Fruit fly (Drosophila melanogaster) whole organism: ENCODE data around the gene CG32023.

Experiments
- CG8478 ChIP-seq: fragments of >200 bp; optimal IDR thresholded peaks from 2 replicates; lab custom pipeline; 2018; ENCODE audit warnings: inconsistent platforms
- Dll ChIP-seq: fragments of >200 bp; optimal IDR thresholded peaks from 2 replicates; lab custom pipeline; 2017
- EcR ChIP-seq, 2 experiments: fragments of >200 bp; optimal IDR thresholded peaks; 2 replicates each; lab custom pipeline; 2017; ENCODE audit warnings: missing biosample characterization in 2 of 2, missing genetic modification characterization in 2 of 2, missing genetic modification reagents in 2 of 2
- pan ChIP-seq: fragments of >200 bp; optimal IDR thresholded peaks from 2 replicates; lab custom pipeline; 2017
- psq ChIP-seq: fragments of >200 bp; optimal IDR thresholded peaks from 2 replicates; lab custom pipeline; 2017
- usp ChIP-seq: fragments of >200 bp; optimal IDR thresholded peaks from 2 replicates; lab custom pipeline; 2017; ENCODE audit warnings: missing biosample characterization, missing genetic modification characterization, mixed read lengths

The CG32023 gene

DNA sequence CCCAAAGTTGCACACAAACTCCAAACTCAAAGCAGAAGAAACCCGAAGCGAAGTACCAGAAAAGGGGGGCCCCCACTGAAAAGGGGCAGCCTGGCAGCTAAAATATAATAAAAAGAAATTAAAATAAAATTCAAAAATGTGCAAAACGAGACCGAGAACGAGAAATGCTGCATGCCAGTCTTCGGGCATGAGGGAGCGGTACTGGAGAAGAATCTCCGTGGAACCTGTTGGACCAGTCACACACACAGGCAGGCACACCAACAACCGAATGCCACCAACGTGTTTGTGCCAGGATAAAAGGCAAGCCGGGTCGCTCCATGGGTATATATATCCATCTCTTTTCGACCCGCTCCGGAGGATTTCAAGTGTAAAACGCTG, 21.0 kb upstream of the CG32023 start:
- TF ChIP-seq usp (GFP tag; lab: Kevin White, UChicago) (no peak), pan (no peak), Dll (lab: Kevin White, UChicago) (no peak), EcR (GFP tag; optimal IDR thresholded peaks at IDR 0.05; lab: Kevin White, UChicago) (no peak), psq (no peak), CG8478 (lab: Kevin White, UChicago) (no peak)

- TF ChIP-seq EcR (GFP tag; optimal IDR thresholded peaks at IDR 0.05; lab: Kevin White, UChicago) (no peak), psq (no peak), CG8478 (lab: Kevin White, UChicago) (no peak), Dll (lab: Kevin White, UChicago) (no peak), pan (no peak), usp (GFP tag; lab: Kevin White, UChicago) (no peak)
These were observed 20.5 kb upstream of the CG32023 start for dm6 chr3L:8824403-8825029.

dm6 chr3L:8823730-8824374, 19.9 kb upstream of the CG32023 start:
- TF ChIP-seq EcR (GFP tag; optimal IDR thresholded peaks at IDR 0.05; lab: Kevin White, UChicago) (no peak), usp (GFP tag; lab: Kevin White, UChicago) (no peak), pan (no peak), psq (no peak), CG8478 (lab: Kevin White, UChicago) (no peak), Dll (lab: Kevin White, UChicago) (no peak)

DNA sequence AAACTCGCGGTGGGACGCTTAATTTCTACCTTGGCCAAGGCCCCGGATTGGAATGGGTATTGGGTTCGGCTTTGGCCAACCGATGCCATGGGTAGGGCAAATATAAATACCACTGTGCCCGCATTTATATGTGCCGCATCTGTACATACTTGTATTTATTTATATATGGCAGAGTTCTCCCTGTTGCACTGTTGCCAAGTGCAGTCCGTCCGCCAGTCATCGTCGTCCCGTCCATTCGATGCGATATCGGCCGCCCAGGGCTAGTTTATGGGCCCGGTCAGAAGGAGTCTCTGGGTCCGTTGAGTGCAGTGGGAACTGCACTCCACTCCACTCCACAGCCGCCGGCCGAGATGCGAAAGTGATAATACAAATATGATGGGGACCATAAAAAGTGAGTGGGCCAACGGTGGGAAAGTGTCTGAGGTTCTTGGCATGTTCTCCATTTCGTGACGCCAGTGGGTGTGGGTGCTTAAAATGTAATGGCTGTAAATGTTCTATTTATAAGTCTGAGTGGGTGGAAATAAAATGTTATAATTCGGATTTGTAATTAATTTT, 19.0 kb upstream of the CG32023 start:
- TF ChIP-seq EcR (GFP tag; optimal IDR thresholded peaks at IDR 0.05; lab: Kevin White, UChicago) (peak in 1 of 2 experiments; percentile 16), CG8478 (lab: Kevin White, UChicago) (no peak)

DNA sequence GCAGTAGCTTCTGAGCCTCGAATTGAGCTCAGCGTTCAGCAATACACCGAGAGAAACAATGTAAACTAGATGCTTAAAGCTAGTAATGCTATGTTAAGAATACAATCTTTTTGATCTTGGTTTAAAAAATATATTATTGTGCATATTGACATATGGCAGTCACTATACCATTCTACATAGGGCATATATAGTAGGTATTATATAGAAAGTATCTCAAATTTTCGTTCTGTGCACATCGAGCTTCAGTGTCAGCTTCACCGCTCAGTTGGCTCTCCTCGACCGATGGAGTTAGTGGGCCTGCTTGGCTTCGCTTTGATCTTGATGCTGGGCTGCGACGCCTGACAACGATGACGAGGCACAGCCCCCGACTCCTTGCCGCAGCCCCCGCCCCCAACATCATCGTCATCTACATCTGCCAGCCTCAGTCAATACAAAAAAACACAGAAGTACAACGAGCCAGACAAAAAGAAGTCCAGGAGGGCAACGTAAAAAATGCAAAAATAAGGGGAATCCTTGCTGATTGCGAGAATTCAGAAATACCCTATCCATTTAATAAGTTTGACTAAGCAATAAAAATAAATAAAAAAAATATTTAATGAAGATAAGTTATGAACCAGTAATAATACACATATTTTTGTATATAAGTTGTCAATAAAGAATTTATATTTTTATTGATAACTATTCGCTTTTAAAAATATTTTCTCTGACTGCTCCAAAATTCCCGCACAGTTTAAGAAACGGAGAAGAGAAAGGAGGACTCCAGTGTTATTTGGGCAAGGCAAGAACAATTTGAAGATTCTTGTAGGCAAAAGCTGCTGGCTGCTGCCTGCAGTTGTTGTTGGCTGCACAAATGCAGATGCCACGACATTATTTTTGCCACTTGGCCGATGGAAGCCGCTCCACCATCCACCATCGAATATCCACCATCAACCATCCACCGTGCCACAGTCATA, 18.0 kb upstream of the CG32023 start:
- TF ChIP-seq usp (GFP tag; lab: Kevin White, UChicago) (no peak), CG8478 (lab: Kevin White, UChicago) (no peak), pan (no peak), Dll (lab: Kevin White, UChicago) (no peak)

- TF ChIP-seq Dll (lab: Kevin White, UChicago) (peak; percentile 32), EcR (GFP tag; optimal IDR thresholded peaks at IDR 0.05; lab: Kevin White, UChicago) (no peak)
These were observed 15.5 kb upstream of the CG32023 start for dm6 chr3L:8819441-8819840.

DNA sequence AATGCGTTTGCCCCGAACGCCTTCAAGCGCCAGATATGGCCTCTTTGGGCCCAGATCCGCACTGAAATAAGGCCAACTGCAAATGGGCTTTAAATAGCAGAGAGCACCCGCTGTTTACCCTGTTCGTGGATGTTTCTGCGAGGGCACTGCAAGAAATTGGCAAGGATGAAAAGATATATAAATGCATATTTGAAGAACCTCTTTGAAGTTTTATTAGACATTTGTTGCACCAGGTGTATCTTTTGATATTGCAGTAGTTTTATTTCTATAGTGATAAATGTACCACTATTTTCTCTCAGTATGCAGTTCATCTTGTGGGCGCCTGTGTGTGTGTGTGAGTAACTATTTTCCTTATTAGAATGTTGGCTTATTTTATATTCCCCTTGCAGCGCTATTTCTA, 9.5 kb upstream of the CG32023 start:
- TF ChIP-seq usp (GFP tag; lab: Kevin White, UChicago), result no peak

DNA sequence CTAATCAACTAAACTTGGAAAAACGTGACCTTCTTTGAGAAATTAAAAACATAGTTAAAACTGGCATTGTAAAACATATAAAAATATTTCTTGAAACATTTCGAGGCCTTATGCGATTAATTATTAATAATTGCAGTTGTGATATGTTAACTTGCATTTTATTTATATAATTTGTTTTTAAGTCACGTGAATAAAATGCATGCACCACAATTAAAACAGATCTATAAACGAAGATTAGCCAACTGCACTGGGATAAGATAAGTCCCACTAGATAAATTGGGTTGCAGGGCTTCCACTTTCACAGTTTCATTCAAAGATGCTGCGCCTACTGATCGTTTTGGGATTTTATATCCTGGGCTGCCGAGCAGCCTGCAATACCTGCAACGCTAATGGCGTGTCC, 6.1 kb upstream of the CG32023 start, which contains the start of gene CG13309:
CG13309 (plus strand) TSS at position 301 of the 400 bp plus-strand sequence.
- no peak for TF ChIP-seq psq
- no peak for TF ChIP-seq CG8478 (lab: Kevin White, UChicago)
- TF ChIP-seq pan, result no peak
- TF ChIP-seq EcR (GFP tag; optimal IDR thresholded peaks at IDR 0.05; lab: Kevin White, UChicago), result no peak
- no peak for TF ChIP-seq Dll (lab: Kevin White, UChicago)
- no peak for TF ChIP-seq usp (GFP tag; lab: Kevin White, UChicago)

DNA sequence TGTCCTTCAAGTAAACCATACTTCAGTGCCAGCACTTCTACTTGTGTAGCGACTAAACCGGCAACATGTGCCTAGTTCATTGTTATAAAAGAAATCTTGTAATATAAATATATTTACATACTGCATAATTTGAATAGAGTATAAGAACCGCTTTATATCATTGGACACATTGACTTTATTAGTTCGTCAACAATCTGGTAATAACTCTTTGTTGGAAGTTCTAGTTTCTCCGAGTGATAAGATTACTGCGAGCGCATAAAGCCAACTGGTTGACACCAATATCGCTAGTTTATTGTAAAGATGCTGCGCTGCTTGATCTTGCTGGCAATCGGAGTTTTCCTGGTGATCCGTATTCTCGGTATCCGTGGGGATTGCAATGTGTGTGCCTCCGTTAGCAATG, 4.3 kb upstream of the CG32023 start, which contains the start of gene CG13308:
CG13308 (plus strand) TSS at position 301 of the 400 bp plus-strand sequence.
- TF ChIP-seq CG8478 (lab: Kevin White, UChicago) (no peak), pan (no peak), EcR (GFP tag; optimal IDR thresholded peaks at IDR 0.05; lab: Kevin White, UChicago) (no peak), usp (GFP tag; lab: Kevin White, UChicago) (no peak), psq (no peak), Dll (lab: Kevin White, UChicago) (no peak)

DNA sequence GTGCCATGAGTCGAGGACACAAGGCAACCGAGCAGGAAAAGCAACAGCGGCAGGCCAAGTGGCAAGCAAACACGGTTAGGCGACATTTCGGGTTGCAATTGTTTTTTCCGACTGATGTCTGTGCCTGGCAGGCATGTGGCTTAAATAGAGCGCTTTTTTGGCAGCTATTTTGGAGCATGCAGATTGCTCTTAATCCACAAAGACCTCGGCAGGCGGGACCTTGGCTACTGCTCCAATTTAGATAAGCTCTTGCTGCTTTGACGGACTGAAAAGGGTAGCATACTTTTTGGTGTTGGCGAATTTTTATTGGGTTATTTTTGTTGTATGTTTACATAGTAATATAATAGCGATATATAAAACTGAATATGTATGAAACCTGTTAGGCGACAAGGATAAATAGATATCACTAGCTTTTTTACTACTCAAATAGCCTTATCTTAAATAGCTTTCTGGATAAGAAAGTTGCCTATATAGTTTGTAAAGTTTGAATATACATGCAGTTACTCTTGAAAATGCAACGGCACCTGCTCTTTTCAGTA, 3.2 kb upstream of the CG32023 start, which contains the start of the genes CG13312 and CG32024:
CG13312 (minus strand) TSS at position 101 of the 539 bp plus-strand sequence.
CG32024 (plus strand) TSS at position 489 of the 539 bp plus-strand sequence.
- TF ChIP-seq usp (GFP tag; lab: Kevin White, UChicago) (no peak), psq (no peak), EcR (GFP tag; optimal IDR thresholded peaks at IDR 0.05; lab: Kevin White, UChicago) (no peak), CG8478 (lab: Kevin White, UChicago) (no peak)

DNA sequence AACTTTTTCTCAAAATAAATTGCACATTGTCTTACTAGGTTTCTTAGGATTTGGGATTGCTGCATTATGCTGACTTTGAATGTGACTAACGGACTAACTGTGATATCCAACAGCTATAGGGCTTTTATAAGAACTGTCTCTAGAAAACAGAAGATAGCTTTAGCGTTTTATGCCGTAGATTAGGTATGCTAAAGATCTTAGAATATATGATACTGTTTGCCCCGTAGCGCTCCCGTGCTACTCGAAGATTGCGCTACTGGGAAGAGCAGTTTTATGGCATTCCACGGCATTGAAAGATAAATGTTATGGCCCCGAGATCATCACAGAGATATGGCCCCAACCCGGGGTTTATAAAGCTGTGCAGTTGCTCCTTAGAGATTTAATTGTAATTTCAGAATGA, 1.9 kb downstream of the CG32023 start, which contains the start of the genes CG13311 and CG34426:
CG13311 (minus strand) TSS at position 101 of the 400 bp plus-strand sequence.
CG34426 (plus strand) TSS at position 400 of the 400 bp plus-strand sequence.
- TF ChIP-seq Dll (lab: Kevin White, UChicago), result no peak
- TF ChIP-seq pan, result no peak
